Worm (Caenorhabditis elegans) whole organism, L2 larva: ENCODE results near the gene ugt-8.

ENCODE experiments used
- C34F6.9 ChIP-seq: fragments of 150-350 bp; optimal IDR thresholded peaks from 2 replicates; lab custom pipeline; 2014; ENCODE audit warnings: missing biosample characterization, missing genetic modification characterization
- F13H6.1 ChIP-seq: sonication (generic microtip); optimal IDR thresholded peaks from 2 replicates; lab custom pipeline; 2016; ENCODE audit warnings: missing genetic modification characterization, missing compliant biosample characterization
- R02D3.7 ChIP-seq: fragments of 150-350 bp; optimal IDR thresholded peaks from 2 replicates; lab custom pipeline; 2014; ENCODE audit warnings: missing biosample characterization, missing genetic modification characterization
- ZK546.5 ChIP-seq: sonication (generic microtip); optimal IDR thresholded peaks from 2 replicates; lab custom pipeline; 2017; ENCODE audit warnings: missing biosample characterization, missing genetic modification characterization
- ama-1 ChIP-seq: fragments of 150-350 bp; optimal IDR thresholded peaks from 2 replicates; lab custom pipeline; 2018; ENCODE audit warnings: inconsistent platforms
- blmp-1 ChIP-seq: sonication (generic microtip); optimal IDR thresholded peaks from 2 replicates; lab custom pipeline; 2017; ENCODE audit warnings: missing genetic modification characterization, mild to moderate bottlenecking, missing compliant biosample characterization, antibody characterized with exemption, moderate library complexity; ENCODE audit not compliant: insufficient read depth
- ceh-82 ChIP-seq: fragments of 150-350 bp; optimal IDR thresholded peaks from 2 replicates; lab custom pipeline; 2014; ENCODE audit warnings: missing biosample characterization, missing genetic modification characterization
- crh-2 ChIP-seq: sonication (generic microtip); optimal IDR thresholded peaks from 2 replicates; lab custom pipeline; 2017; ENCODE audit warnings: missing biosample characterization, missing genetic modification characterization
- dmd-4 ChIP-seq: sonication (generic microtip); optimal IDR thresholded peaks from 2 replicates; lab custom pipeline; 2017; ENCODE audit warnings: missing biosample characterization, missing genetic modification characterization
- egl-27 ChIP-seq: sonication (generic microtip); optimal IDR thresholded peaks from 3 replicates; lab custom pipeline; 2017; ENCODE audit warnings: missing biosample characterization, missing genetic modification reagents, missing genetic modification characterization
- elt-3 ChIP-seq: sonication (generic microtip); optimal IDR thresholded peaks from 2 replicates; lab custom pipeline; 2017; ENCODE audit warnings: missing biosample characterization, missing genetic modification characterization
- fos-1 ChIP-seq: fragments of 150-350 bp; optimal IDR thresholded peaks from 2 replicates; lab custom pipeline; 2014; ENCODE audit warnings: missing biosample characterization, missing genetic modification characterization
- lin-11 ChIP-seq: fragments of 150-350 bp; sonication (generic microtip); optimal IDR thresholded peaks from 2 replicates; lab custom pipeline; 2014; ENCODE audit warnings: missing biosample characterization, missing genetic modification characterization, inconsistent platforms, mixed read lengths
- lin-13 ChIP-seq: fragments of 150-350 bp; optimal IDR thresholded peaks from 2 replicates; lab custom pipeline; 2014; ENCODE audit warnings: missing biosample characterization, missing genetic modification reagents, missing genetic modification characterization
- lin-39 ChIP-seq: fragments of 150-350 bp; optimal IDR thresholded peaks from 2 replicates; lab custom pipeline; 2014; ENCODE audit warnings: missing biosample characterization, missing genetic modification reagents, missing genetic modification characterization
- lsy-2 ChIP-seq, 2 experiments: fragments of 150-350 bp in 1 of 2; sonication (generic microtip) in 1 of 2; optimal IDR thresholded peaks; 2 replicates each; lab custom pipeline; 2014 to 2017; ENCODE audit warnings: missing biosample characterization in 2 of 2, missing genetic modification characterization in 2 of 2
- mdl-1 ChIP-seq, 2 experiments: fragments of 150-350 bp in 1 of 2; sonication (generic microtip) in 1 of 2; optimal IDR thresholded peaks; 2 replicates each; lab custom pipeline; 2017; ENCODE audit warnings: missing biosample characterization in 2 of 2, missing genetic modification characterization in 2 of 2
- nhr-10 ChIP-seq: sonication (generic microtip); optimal IDR thresholded peaks from 2 replicates; lab custom pipeline; 2017; ENCODE audit warnings: missing biosample characterization, missing genetic modification characterization
- nhr-11 ChIP-seq: fragments of 150-350 bp; optimal IDR thresholded peaks from 2 replicates; lab custom pipeline; 2014; ENCODE audit warnings: missing biosample characterization, missing genetic modification characterization
- nhr-12 ChIP-seq: fragments of 150-350 bp; optimal IDR thresholded peaks from 2 replicates; lab custom pipeline; 2014; ENCODE audit warnings: missing biosample characterization, missing genetic modification characterization
- nhr-129 ChIP-seq: fragments of 150-350 bp; optimal IDR thresholded peaks from 2 replicates; lab custom pipeline; 2014; ENCODE audit warnings: missing biosample characterization, missing genetic modification characterization
- nhr-21 ChIP-seq: fragments of 150-350 bp; optimal IDR thresholded peaks from 2 replicates; lab custom pipeline; 2014; ENCODE audit warnings: missing biosample characterization, missing genetic modification characterization
- nhr-23 ChIP-seq: fragments of 150-350 bp; optimal IDR thresholded peaks from 2 replicates; lab custom pipeline; 2014; ENCODE audit warnings: missing biosample characterization, missing genetic modification reagents, missing genetic modification characterization
- nhr-237 ChIP-seq: fragments of 150-350 bp; optimal IDR thresholded peaks from 2 replicates; lab custom pipeline; 2014; ENCODE audit warnings: missing biosample characterization, missing genetic modification characterization
- nhr-25 ChIP-seq: fragments of 150-350 bp; sonication (generic microtip); optimal IDR thresholded peaks from 3 replicates; lab custom pipeline; 2014; ENCODE audit warnings: missing biosample characterization, missing genetic modification characterization
- nhr-6 ChIP-seq: fragments of 150-350 bp; optimal IDR thresholded peaks from 2 replicates; lab custom pipeline; 2014; ENCODE audit warnings: missing biosample characterization, missing genetic modification characterization
- nhr-77 ChIP-seq: fragments of 150-350 bp; optimal IDR thresholded peaks from 2 replicates; lab custom pipeline; 2014; ENCODE audit warnings: missing biosample characterization, missing genetic modification characterization
- sem-4 ChIP-seq: fragments of 150-350 bp; optimal IDR thresholded peaks from 2 replicates; lab custom pipeline; 2014; ENCODE audit warnings: missing biosample characterization, missing genetic modification reagents, missing genetic modification characterization
- sma-3 ChIP-seq: sonication (generic microtip); optimal IDR thresholded peaks from 2 replicates; lab custom pipeline; 2016; ENCODE audit warnings: missing genetic modification reagents, missing genetic modification characterization, missing compliant biosample characterization
- sma-9 ChIP-seq, 2 experiments: fragments of 150-350 bp in 1 of 2; sonication (generic microtip) in 1 of 2; optimal IDR thresholded peaks; 2 replicates each; lab custom pipeline; 2014 to 2016; ENCODE audit warnings: missing genetic modification characterization in 2 of 2, mild to moderate bottlenecking in 1 of 2, missing biosample characterization in 1 of 2, missing compliant biosample characterization in 1 of 2, missing genetic modification reagents in 1 of 2, moderate library complexity in 1 of 2
- snpc-4 ChIP-seq: fragments of 150-350 bp; optimal IDR thresholded peaks from 2 replicates; lab custom pipeline; 2014; ENCODE audit warnings: missing biosample characterization, missing genetic modification characterization
- unc-39 ChIP-seq: fragments of 150-350 bp; optimal IDR thresholded peaks from 2 replicates; lab custom pipeline; 2014; ENCODE audit warnings: missing biosample characterization, missing genetic modification characterization
- unc-62 ChIP-seq: fragments of 150-350 bp; optimal IDR thresholded peaks from 2 replicates; lab custom pipeline; 2014; ENCODE audit warnings: missing biosample characterization, missing genetic modification reagents, missing genetic modification characterization
- zag-1 ChIP-seq: fragments of 150-350 bp; optimal IDR thresholded peaks from 2 replicates; lab custom pipeline; 2014; ENCODE audit warnings: missing biosample characterization, missing genetic modification characterization
- ztf-1 ChIP-seq: fragments of 200-800 bp; sonication (Bioruptor generic); conservative IDR thresholded peaks from 2 replicates; pipeline ENCODE4 v1.3.6; 2022; ENCODE audit warnings: missing genetic modification characterization, missing compliant biosample characterization
- ztf-11 ChIP-seq: sonication (generic microtip); optimal IDR thresholded peaks from 2 replicates; lab custom pipeline; 2017; ENCODE audit warnings: missing biosample characterization, missing genetic modification characterization
- ztf-4 ChIP-seq: fragments of 150-350 bp; optimal IDR thresholded peaks from 2 replicates; lab custom pipeline; 2014; ENCODE audit warnings: missing biosample characterization, missing genetic modification characterization

ugt-8 gene

ce11 chrV:4867535-4867934 is 36.2 kb upstream of the ugt-8 start:
- TF ChIP-seq nhr-6 (no peak), F13H6.1 (no peak), snpc-4 (no peak), ztf-11 (tag; lab: Kevin White, UChicago) (no peak), unc-39 (tag; lab: Kevin White, UChicago) (no peak), fos-1 (tag; lab: Kevin White, UChicago) (no peak), lsy-2 (tag; optimal IDR thresholded peaks at IDR 0.05; lab: Kevin White, UChicago) (peak in 1 of 2 experiments; percentile 12), nhr-12 (tag; lab: Kevin White, UChicago) (no peak)

ce11 chrV:4868698-4869097 is 35.0 kb upstream of the ugt-8 start:
- TF ChIP-seq lin-39 (tag; lab: Kevin White, UChicago) (no peak), mdl-1 (tag; optimal IDR thresholded peaks at IDR 0.05; lab: Kevin White, UChicago) (no peak), fos-1 (tag; lab: Kevin White, UChicago) (no peak), R02D3.7 (tag; lab: Kevin White, UChicago) (no peak), ama-1 (lab: Kevin White, UChicago) (no peak)

ce11 chrV:4870627-4871026 is 33.1 kb upstream of the ugt-8 start:
- TF ChIP-seq nhr-11 (tag; lab: Kevin White, UChicago) (no peak), nhr-21 (tag; lab: Kevin White, UChicago) (peak; percentile 42), lsy-2 (tag; optimal IDR thresholded peaks at IDR 0.05; lab: Kevin White, UChicago) (peak in 1 of 2 experiments; percentile 32)

- TF ChIP-seq unc-62 (GFP tag; lab: Kevin White, UChicago) (no peak), nhr-129 (tag; lab: Kevin White, UChicago) (no peak), nhr-25 (tag; lab: Kevin White, UChicago) (no peak), zag-1 (tag; lab: Kevin White, UChicago) (no peak), ztf-11 (tag; lab: Kevin White, UChicago) (no peak), nhr-21 (tag; lab: Kevin White, UChicago) (no peak), F13H6.1 (no peak), nhr-23 (tag; lab: Kevin White, UChicago) (no peak), ztf-1 (no peak), dmd-4 (no peak), ama-1 (lab: Kevin White, UChicago) (no peak), lin-39 (tag; lab: Kevin White, UChicago) (no peak), nhr-237 (tag; lab: Kevin White, UChicago) (no peak), sem-4 (tag; lab: Kevin White, UChicago) (no peak), ztf-4 (tag; lab: Kevin White, UChicago) (no peak), elt-3 (tag; lab: Kevin White, UChicago) (no peak), sma-3 (GFP tag; lab: Kevin White, UChicago) (no peak), nhr-10 (no peak)
Observed at ce11 chrV:4871992-4872391, 31.7 kb upstream of the ugt-8 start, which contains the start of gene srd-33. srd-33 (plus strand) TSS chrV:4872292.

ce11 chrV:4877587-4877986 is 26.1 kb upstream of the ugt-8 start, which contains the start of gene T19H12.6:
T19H12.6 (minus strand) TSS chrV:4877687.
- TF ChIP-seq crh-2 (no peak), sma-9 (GFP tag; optimal IDR thresholded peaks at IDR 0.05; lab: Kevin White, UChicago) (no peak), sma-9 (tag; optimal IDR thresholded peaks at IDR 0.05; lab: Kevin White, UChicago) (no peak), fos-1 (tag; lab: Kevin White, UChicago) (no peak), nhr-11 (tag; lab: Kevin White, UChicago) (no peak), nhr-77 (tag; lab: Kevin White, UChicago) (no peak), blmp-1 (tag; lab: Kevin White, UChicago) (no peak), nhr-10 (no peak), lin-13 (GFP tag; lab: Kevin White, UChicago) (no peak), ztf-11 (tag; lab: Kevin White, UChicago) (no peak), ZK546.5 (no peak), nhr-21 (tag; lab: Kevin White, UChicago) (no peak), egl-27 (tag; lab: Kevin White, UChicago) (no peak), lin-11 (no peak), dmd-4 (no peak), R02D3.7 (tag; lab: Kevin White, UChicago) (no peak), nhr-6 (no peak), ceh-82 (tag; lab: Kevin White, UChicago) (no peak), C34F6.9 (tag; lab: Kevin White, UChicago) (no peak), nhr-12 (tag; lab: Kevin White, UChicago) (no peak), unc-62 (GFP tag; lab: Kevin White, UChicago) (no peak)
